In genomic region chrV:12599110-12599509, ce11 we compare ENCODE assay signal across 1 worm cellular context.
TF ChIP-seq lines count a peak whose summit lies in the region.

Gene C14C10.10 (minus strand): TSS chrV:12599128.
Gene ril-2 (minus strand): TSS chrV:12599157.

TF ChIP-seq in whole organism, L1 larva, 84 proteins besides CTCF, POLR2A, EP300 and RAD21 (continued from another document):
- no peak for TF ChIP-seq nhr-76 (tag; optimal IDR thresholded peaks at IDR 0.05; lab: Kevin White, UChicago)
- TF ChIP-seq F16B12.6 (tag; optimal IDR thresholded peaks at IDR 0.05; lab: Kevin White, UChicago), result peak; percentile 84
- no peak for TF ChIP-seq nhr-77 (tag; optimal IDR thresholded peaks at IDR 0.05; lab: Kevin White, UChicago)
- peak; percentile 13 for TF ChIP-seq aly-2 (tag; optimal IDR thresholded peaks at IDR 0.05; lab: Kevin White, UChicago)
- peak; percentile 43 for TF ChIP-seq snu-23 (GFP tag; optimal IDR thresholded peaks at IDR 0.05; lab: Kevin White, UChicago)
- no peak for TF ChIP-seq unc-30 (tag; optimal IDR thresholded peaks at IDR 0.05; lab: Kevin White, UChicago)
- TF ChIP-seq unc-130 (tag; optimal IDR thresholded peaks at IDR 0.05; lab: Kevin White, UChicago), result no peak
- no peak for TF ChIP-seq nhr-237 (tag; optimal IDR thresholded peaks at IDR 0.05; lab: Kevin White, UChicago)
- TF ChIP-seq mef-2 (tag; optimal IDR thresholded peaks at IDR 0.05; lab: Kevin White, UChicago), result no peak
- TF ChIP-seq dpl-1 (GFP tag; optimal IDR thresholded peaks at IDR 0.05; lab: Kevin White, UChicago), result peak in 2 of 3 experiments; percentile 43 to 45
- no peak for TF ChIP-seq hlh-17 (GFP tag; optimal IDR thresholded peaks at IDR 0.05; lab: Kevin White, UChicago; ENCODE audit: borderline replicate concordance)
- no peak for TF ChIP-seq ztf-4 (tag; optimal IDR thresholded peaks at IDR 0.05; lab: Kevin White, UChicago)
- peak; percentile 49 for TF ChIP-seq nhr-47 (tag; optimal IDR thresholded peaks at IDR 0.05; lab: Kevin White, UChicago)
- no peak for TF ChIP-seq lin-15B (tag; optimal IDR thresholded peaks at IDR 0.05; lab: Kevin White, UChicago)
- no peak for TF ChIP-seq jun-1 (tag; optimal IDR thresholded peaks at IDR 0.05; lab: Kevin White, UChicago)
- TF ChIP-seq pag-3 (tag; optimal IDR thresholded peaks at IDR 0.05; lab: Kevin White, UChicago; ENCODE audit: borderline replicate concordance, insufficient read depth), result no peak
- no peak for TF ChIP-seq ceh-88 (GFP tag; IDR thresholded peaks at IDR 0.05; lab: Robert Waterston, UW)
- TF ChIP-seq nhr-12 (tag; optimal IDR thresholded peaks at IDR 0.05; lab: Kevin White, UChicago), result no peak
- TF ChIP-seq efl-1 (optimal IDR thresholded peaks at IDR 0.05; lab: Kevin White, UChicago), result peak; percentile 30 to 33
- peak; percentile 51 to 94 for TF ChIP-seq efl-1 (GFP tag; optimal IDR thresholded peaks at IDR 0.05 in 1 of 2; lab: Kevin White, UChicago)
- TF ChIP-seq ces-1 (GFP tag; optimal IDR thresholded peaks at IDR 0.05; lab: Kevin White, UChicago), result no peak
- no peak for TF ChIP-seq hpl-2 (GFP tag; optimal IDR thresholded peaks at IDR 0.05; lab: Kevin White, UChicago)
- TF ChIP-seq egl-13 (tag; optimal IDR thresholded peaks at IDR 0.05; lab: Kevin White, UChicago), result no peak
- TF ChIP-seq alr-1 (tag; optimal IDR thresholded peaks at IDR 0.05; lab: Kevin White, UChicago; ENCODE audit: borderline replicate concordance), result no peak
- no peak for TF ChIP-seq Y116A8C.19 (tag; optimal IDR thresholded peaks at IDR 0.05; lab: Kevin White, UChicago; ENCODE audit: borderline replicate concordance)
- no peak for TF ChIP-seq ceh-63 (GFP tag; optimal IDR thresholded peaks at IDR 0.05; lab: Kevin White, UChicago)
- TF ChIP-seq lsy-2 (tag; optimal IDR thresholded peaks at IDR 0.05; lab: Kevin White, UChicago), result peak; percentile 4 to 51
- peak; percentile 36 for TF ChIP-seq irx-1 (tag; optimal IDR thresholded peaks at IDR 0.05; lab: Kevin White, UChicago)
